Worm (Caenorhabditis elegans): ENCODE data around the gene nspd-4.

- no peak for TF ChIP-seq hlh-13 (GFP tag; optimal IDR thresholded peaks at IDR 0.05)
- no peak for TF ChIP-seq lim-6 (tag; optimal IDR thresholded peaks at IDR 0.05)
- no peak for TF ChIP-seq madf-2 (tag; optimal IDR thresholded peaks at IDR 0.05)
- no peak for TF ChIP-seq ama-1 (optimal IDR thresholded peaks at IDR 0.05)
- no peak for TF ChIP-seq K02D7.2 (tag; optimal IDR thresholded peaks at IDR 0.05)
- TF ChIP-seq pha-4 (tag; optimal IDR thresholded peaks at IDR 0.05) = no peak
- TF ChIP-seq hlh-30 (tag; optimal IDR thresholded peaks at IDR 0.05; ENCODE audit: insufficient read depth) = no peak
- no peak for TF ChIP-seq ceh-2 (tag; optimal IDR thresholded peaks at IDR 0.05)
- TF ChIP-seq fkh-10 (GFP tag; optimal IDR thresholded peaks at IDR 0.05) = no peak
- TF ChIP-seq nfya-1 (tag; optimal IDR thresholded peaks at IDR 0.05) = no peak
- no peak for TF ChIP-seq ceh-19 (GFP tag; optimal IDR thresholded peaks at IDR 0.05)
- TF ChIP-seq unc-42 (tag; optimal IDR thresholded peaks at IDR 0.05) = no peak
- no peak for TF ChIP-seq dve-1 (tag; optimal IDR thresholded peaks at IDR 0.05)
- TF ChIP-seq ceh-22 (tag; optimal IDR thresholded peaks at IDR 0.05) = no peak
Measured at ce11 chrII:4881727-4882126, 39.3 kb downstream of the nspd-4 start, which contains the start of gene gst-7.
